Worm (Caenorhabditis elegans) whole organism, L4/young adult: ENCODE data around the gene srh-200.

Experiments
- W03F9.2 ChIP-seq: fragments of 150-350 bp; optimal IDR thresholded peaks from 2 replicates; lab custom pipeline; 2014; ENCODE audit warnings: missing biosample characterization, missing genetic modification characterization
- dao-5 ChIP-seq: sonication (generic microtip); optimal IDR thresholded peaks from 2 replicates; lab custom pipeline; 2016; ENCODE audit warnings: missing genotype, missing genetic modification characterization, moderate library complexity, missing compliant biosample characterization
- him-1 ChIP-seq: sonication (generic microtip); optimal IDR thresholded peaks from 2 replicates; lab custom pipeline; 2016; ENCODE audit warnings: missing genotype, missing genetic modification reagents, missing genetic modification characterization, missing compliant biosample characterization

ce11 chrV:7647147-7647546, 6.3 kb downstream of the srh-200 start:
- no peak for TF ChIP-seq him-1 (tag; lab: Kevin White, UChicago)
- TF ChIP-seq dao-5 (tag; lab: Kevin White, UChicago): no peak
- no peak for TF ChIP-seq W03F9.2 (tag; lab: Kevin White, UChicago)
